Worm (Caenorhabditis elegans): Measurements from ENCODE around the gene clp-9.

clp-9 gene

ce11 chrV:9925647-9926046, 39.9 kb upstream of the clp-9 start:
- TF ChIP-seq nhr-28 (tag; optimal IDR thresholded peaks at IDR 0.05), result peak; percentile 76
- TF ChIP-seq hlh-11 (tag; optimal IDR thresholded peaks at IDR 0.05), result peak; percentile 74
- TF ChIP-seq dve-1 (tag; optimal IDR thresholded peaks at IDR 0.05; ENCODE audit: insufficient read depth), result peak; percentile 61
- TF ChIP-seq ceh-32 (tag; optimal IDR thresholded peaks at IDR 0.05; ENCODE audit: poor library complexity), result no peak
- no peak for TF ChIP-seq mxl-3 (GFP tag; optimal IDR thresholded peaks at IDR 0.05)
- TF ChIP-seq nhr-41 (GFP tag; IDR thresholded peaks at IDR 0.05), result peak; percentile 23; the same call in 1 of the 2 replicates
- TF ChIP-seq cey-2 (tag; optimal IDR thresholded peaks at IDR 0.05; ENCODE audit: borderline replicate concordance, insufficient read depth), result peak; percentile 35
- TF ChIP-seq aly-2 (tag; optimal IDR thresholded peaks at IDR 0.05), result no peak
- TF ChIP-seq nhr-48 (tag; optimal IDR thresholded peaks at IDR 0.05), result peak; percentile 12
- TF ChIP-seq php-3 (GFP tag; IDR thresholded peaks at IDR 0.05), result 0 out of 2 replicates have a peak, but pooled peaks have one; percentile 37
- peak; percentile 61 for TF ChIP-seq dmd-6 (GFP tag; IDR thresholded peaks at IDR 0.05)
- TF ChIP-seq nhr-42 (GFP tag; IDR thresholded peaks at IDR 0.05), result no peak
- TF ChIP-seq aha-1 (tag), result no peak
- TF ChIP-seq pqm-1 (tag; optimal IDR thresholded peaks at IDR 0.05), result peak; percentile 97
- TF ChIP-seq daf-16 (GFP tag; optimal IDR thresholded peaks at IDR 0.05), result peak in 1 of 2 experiments; percentile 17
- TF ChIP-seq daf-16 (tag; optimal IDR thresholded peaks at IDR 0.05), result peak; percentile 59

- TF ChIP-seq egl-27 (tag; optimal IDR thresholded peaks at IDR 0.05), result no peak
- no peak for TF ChIP-seq egl-43 (GFP tag; IDR thresholded peaks at IDR 0.05)
- TF ChIP-seq Y48G9A.11 (GFP tag; IDR thresholded peaks at IDR 0.05), result no peak
- TF ChIP-seq dmd-9 (GFP tag; IDR thresholded peaks at IDR 0.05), result no peak
- no peak for TF ChIP-seq R02D3.7 (tag; optimal IDR thresholded peaks at IDR 0.05)
- TF ChIP-seq T26A8.4 (GFP tag; IDR thresholded peaks at IDR 0.05), result no peak
- peak; percentile 42 for TF ChIP-seq nhr-28 (tag; optimal IDR thresholded peaks at IDR 0.05)
- TF ChIP-seq rbr-2 (tag; optimal IDR thresholded peaks at IDR 0.05), result no peak
- TF ChIP-seq aha-1 (tag), result peak; percentile 91
- TF ChIP-seq nhr-41 (GFP tag; IDR thresholded peaks at IDR 0.05), result no peak
- TF ChIP-seq dmd-6 (GFP tag; IDR thresholded peaks at IDR 0.05), result peak; percentile 34; the same call in 1 of the 2 replicates
Observed at ce11 chrV:9924389-9924788, 38.6 kb upstream of the clp-9 start.

ce11 chrV:9922481-9922880, 36.7 kb upstream of the clp-9 start, which contains the start of gene C50H2.7:
Gene C50H2.7 (plus strand): TSS chrV:9922781.
- TF ChIP-seq ceh-20 (GFP tag; IDR thresholded peaks at IDR 0.05), result no peak
- no peak for TF ChIP-seq ceh-32 (tag; optimal IDR thresholded peaks at IDR 0.05; ENCODE audit: poor library complexity)
- no peak for TF ChIP-seq zfp-3 (GFP tag; conservative IDR thresholded peaks at IDR 0.05)
- TF ChIP-seq ces-1 (GFP tag; optimal IDR thresholded peaks at IDR 0.05), result no peak
- no peak for TF ChIP-seq dmd-6 (GFP tag; IDR thresholded peaks at IDR 0.05)
- no peak for TF ChIP-seq nhr-41 (GFP tag; IDR thresholded peaks at IDR 0.05)
- no peak for TF ChIP-seq zag-1 (tag; optimal IDR thresholded peaks at IDR 0.05)

ce11 chrV:9921288-9921687, 35.5 kb upstream of the clp-9 start, which contains the start of gene ceh-75:
Gene ceh-75 (plus strand): TSS chrV:9921337.
- TF ChIP-seq nhr-111 (GFP tag; optimal IDR thresholded peaks at IDR 0.05), result no peak
- TF ChIP-seq unc-62 (GFP tag; optimal IDR thresholded peaks at IDR 0.05 in 1 of 2), result peak in 1 of 2 experiments; percentile 99
- no peak for TF ChIP-seq unc-62 (tag; optimal IDR thresholded peaks at IDR 0.05)
- no peak for TF ChIP-seq F26F4.8 (GFP tag; conservative IDR thresholded peaks at IDR 0.05)
- no peak for TF ChIP-seq mdl-1 (tag; optimal IDR thresholded peaks at IDR 0.05)
- TF ChIP-seq nhr-42 (GFP tag; IDR thresholded peaks at IDR 0.05), result no peak
- no peak for TF ChIP-seq F44E2.7 (GFP tag; IDR thresholded peaks at IDR 0.05)

- no peak for TF ChIP-seq hif-1 (tag; optimal IDR thresholded peaks at IDR 0.05)
- TF ChIP-seq mdl-1 (tag; optimal IDR thresholded peaks at IDR 0.05), result no peak
- no peak for TF ChIP-seq zfp-3 (GFP tag; conservative IDR thresholded peaks at IDR 0.05)
- no peak for TF ChIP-seq F26F4.8 (GFP tag; conservative IDR thresholded peaks at IDR 0.05)
- no peak for TF ChIP-seq tra-1 (GFP tag; IDR thresholded peaks at IDR 0.05)
- no peak for TF ChIP-seq nhr-6 (tag; optimal IDR thresholded peaks at IDR 0.05)
- no peak for TF ChIP-seq mep-1 (tag; optimal IDR thresholded peaks at IDR 0.05)
- TF ChIP-seq fos-1 (tag; optimal IDR thresholded peaks at IDR 0.05), result no peak
- no peak for TF ChIP-seq mdt-29 (GFP tag; IDR thresholded peaks at IDR 0.05)
- no peak for TF ChIP-seq ceh-32 (tag; optimal IDR thresholded peaks at IDR 0.05; ENCODE audit: poor library complexity)
- no peak for TF ChIP-seq hlh-30 (tag; optimal IDR thresholded peaks at IDR 0.05; ENCODE audit: insufficient read depth)
- no peak for TF ChIP-seq duxl-1 (tag; optimal IDR thresholded peaks at IDR 0.05; ENCODE audit: poor library complexity)
- no peak for TF ChIP-seq egl-27 (tag; optimal IDR thresholded peaks at IDR 0.05)
Observed at ce11 chrV:9918410-9918809, 32.6 kb upstream of the clp-9 start, which contains the start of gene C50H2.5. Gene C50H2.5 (plus strand): TSS chrV:9918710.

Data from whole organism, L4 larva.